Worm (Caenorhabditis elegans): Measurements from ENCODE around the gene F52H3.11.

F52H3.11 gene

ce11 chrII:10001065-10001464, 43.9 kb downstream of the F52H3.11 start, which contains the start of gene nlt-1:
TSS of gene nlt-1 (minus strand) at chrII:10001142.
- no peak for TF ChIP-seq nhr-11 (tag; optimal IDR thresholded peaks at IDR 0.05)
- TF ChIP-seq pha-4 (tag; optimal IDR thresholded peaks at IDR 0.05) = peak; percentile 50
- no peak for TF ChIP-seq hmg-11 (tag; optimal IDR thresholded peaks at IDR 0.05)
- peak; percentile 98 for TF ChIP-seq elt-2 (tag; optimal IDR thresholded peaks at IDR 0.05)
- TF ChIP-seq nhr-28 (tag; optimal IDR thresholded peaks at IDR 0.05) = no peak
- no peak for TF ChIP-seq lin-15B (tag; optimal IDR thresholded peaks at IDR 0.05)
- TF ChIP-seq nhr-23 (tag; optimal IDR thresholded peaks at IDR 0.05) = peak; percentile 13
- TF ChIP-seq mdl-1 (tag; optimal IDR thresholded peaks at IDR 0.05) = no peak
- TF ChIP-seq skn-1 (tag; optimal IDR thresholded peaks at IDR 0.05) = no peak
- TF ChIP-seq nhr-237 (tag; optimal IDR thresholded peaks at IDR 0.05) = no peak
- TF ChIP-seq jun-1 (tag; optimal IDR thresholded peaks at IDR 0.05) = peak; percentile 80
- peak; percentile 98 for TF ChIP-seq pqm-1 (tag; optimal IDR thresholded peaks at IDR 0.05)
- TF ChIP-seq elt-1 (tag; optimal IDR thresholded peaks at IDR 0.05) = no peak
- no peak for TF ChIP-seq mml-1 (tag; optimal IDR thresholded peaks at IDR 0.05)
- TF ChIP-seq nhr-67 (tag; optimal IDR thresholded peaks at IDR 0.05) = no peak
- TF ChIP-seq lsy-12 (tag; optimal IDR thresholded peaks at IDR 0.05) = no peak
- no peak for TF ChIP-seq ceh-9 (tag; optimal IDR thresholded peaks at IDR 0.05)
- no peak for TF ChIP-seq snpc-4 (tag; optimal IDR thresholded peaks at IDR 0.05)
- no peak for TF ChIP-seq ama-1 (optimal IDR thresholded peaks at IDR 0.05)
